Worm (Caenorhabditis elegans) whole organism, mixed stage, embryonic: ENCODE measurements around the gene Y17D7C.6.

Source experiments
- M03D4.4 ChIP-seq: sonication (generic microtip); optimal IDR thresholded peaks from 2 replicates; lab custom pipeline; 2017; ENCODE audit warnings: mild to moderate bottlenecking, missing genetic modification characterization, missing compliant biosample characterization
- blmp-1 ChIP-seq: fragments of 150-350 bp; optimal IDR thresholded peaks from 2 replicates; lab custom pipeline; 2014; ENCODE audit warnings: missing biosample characterization, missing genetic modification characterization
- elt-1 ChIP-seq: sonication (generic microtip); optimal IDR thresholded peaks from 2 replicates; lab custom pipeline; 2017; ENCODE audit warnings: missing genetic modification characterization, mild to moderate bottlenecking, missing compliant biosample characterization, antibody characterized with exemption, moderate library complexity, borderline replicate concordance; ENCODE audit not compliant: insufficient read depth
- elt-3 ChIP-seq: fragments of 150-350 bp; optimal IDR thresholded peaks from 2 replicates; lab custom pipeline; 2014; ENCODE audit warnings: missing biosample characterization, missing genetic modification characterization
- hlh-1 ChIP-seq: fragments of 150-350 bp; optimal IDR thresholded peaks from 2 replicates; lab custom pipeline; 2014; ENCODE audit warnings: missing biosample characterization, missing genetic modification reagents, missing genetic modification characterization
- lin-13 ChIP-seq: fragments of 150-350 bp; optimal IDR thresholded peaks from 2 replicates; lab custom pipeline; 2014; ENCODE audit warnings: missing biosample characterization, missing genetic modification characterization
- lsy-2 ChIP-seq: fragments of 150-350 bp; optimal IDR thresholded peaks from 2 replicates; lab custom pipeline; 2014; ENCODE audit warnings: missing biosample characterization, missing genetic modification characterization
- mab-5 ChIP-seq: fragments of 150-350 bp; optimal IDR thresholded peaks from 2 replicates; lab custom pipeline; 2014; ENCODE audit warnings: missing biosample characterization, missing genetic modification characterization
- nhr-2 ChIP-seq: fragments of 150-350 bp; optimal IDR thresholded peaks from 2 replicates; lab custom pipeline; 2014; ENCODE audit warnings: missing biosample characterization, missing genetic modification characterization
- nhr-28 ChIP-seq: fragments of 150-350 bp; optimal IDR thresholded peaks from 2 replicates; lab custom pipeline; 2014; ENCODE audit warnings: missing biosample characterization, missing genetic modification characterization
- nhr-76 ChIP-seq: sonication (generic microtip); optimal IDR thresholded peaks from 2 replicates; lab custom pipeline; 2017; ENCODE audit warnings: missing biosample characterization, missing genetic modification characterization
- unc-39 ChIP-seq: fragments of 150-350 bp; optimal IDR thresholded peaks from 2 replicates; lab custom pipeline; 2014; ENCODE audit warnings: missing biosample characterization, missing genetic modification characterization
- unc-62 ChIP-seq: fragments of 150-350 bp; optimal IDR thresholded peaks from 2 replicates; lab custom pipeline; 2014; ENCODE audit warnings: missing biosample characterization, missing genetic modification reagents, missing genetic modification characterization
- ztf-11 ChIP-seq: fragments of 150-350 bp; optimal IDR thresholded peaks from 2 replicates; lab custom pipeline; 2014; ENCODE audit warnings: missing biosample characterization, missing genetic modification characterization

DNA sequence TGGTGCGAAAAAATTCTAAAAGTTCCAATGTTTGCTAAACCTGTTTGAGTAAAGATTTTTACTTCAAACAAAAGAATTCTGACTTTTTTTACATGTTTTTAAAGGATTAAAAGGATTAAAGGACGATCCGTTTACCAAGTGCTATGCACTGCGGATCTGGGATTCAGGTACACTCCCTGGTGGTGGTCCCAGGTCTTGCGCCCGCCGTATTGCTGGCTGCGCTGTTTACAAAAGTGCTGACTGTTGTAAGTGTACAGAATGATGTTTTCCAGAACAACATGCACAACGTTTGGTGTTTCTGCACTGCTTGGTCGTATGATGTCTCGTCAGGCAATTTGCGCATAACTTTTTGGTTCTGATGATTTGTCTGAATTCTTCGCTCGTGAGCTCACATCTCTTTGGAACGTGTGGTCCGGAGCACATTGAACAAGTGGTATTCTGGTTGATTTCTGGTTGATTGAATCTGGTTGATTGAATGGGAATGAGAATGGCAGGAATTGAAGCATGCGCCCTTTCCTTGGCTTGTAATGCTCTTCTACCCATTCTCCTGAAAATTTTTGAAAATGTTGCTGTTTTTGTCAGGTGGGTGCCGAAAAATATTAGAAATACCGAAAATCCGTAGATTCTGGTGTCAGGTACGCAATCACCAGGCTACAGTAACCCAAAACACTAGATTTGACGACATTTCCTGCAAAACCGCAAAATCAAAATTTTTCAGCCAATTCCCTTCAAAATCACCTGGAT is 4.1 kb upstream of the Y17D7C.6 start:
- no peak for TF ChIP-seq unc-62
- TF ChIP-seq nhr-76 (tag; lab: Kevin White, UChicago), result no peak
- no peak for TF ChIP-seq mab-5 (tag; lab: Kevin White, UChicago)
- no peak for TF ChIP-seq nhr-28 (tag; lab: Kevin White, UChicago)
- TF ChIP-seq ztf-11 (tag; lab: Kevin White, UChicago), result no peak
- no peak for TF ChIP-seq nhr-2 (tag; lab: Kevin White, UChicago)
- TF ChIP-seq lsy-2 (tag; lab: Kevin White, UChicago), result no peak
- no peak for TF ChIP-seq lin-13 (tag; lab: Kevin White, UChicago)
- no peak for TF ChIP-seq elt-3 (tag; lab: Kevin White, UChicago)
- no peak for TF ChIP-seq blmp-1 (tag; lab: Kevin White, UChicago)
- no peak for TF ChIP-seq M03D4.4 (tag; lab: Kevin White, UChicago)
- no peak for TF ChIP-seq hlh-1
- no peak for TF ChIP-seq unc-39 (tag; lab: Kevin White, UChicago)
- TF ChIP-seq elt-1 (tag; lab: Kevin White, UChicago), result no peak
